Fruit fly (Drosophila melanogaster) whole organism, embryonic: Measurements from ENCODE around the gene Cbl.

ENCODE experiments used
- ATbp ChIP-seq: fragments of 200-800 bp; sonication (Bioruptor generic); optimal IDR thresholded peaks from 2 replicates; lab custom pipeline; 2017; ENCODE audit warnings: missing biosample characterization, mild to moderate bottlenecking, missing genetic modification characterization, missing genetic modification reagents
- CG10147 ChIP-seq: fragments of 200-800 bp; sonication (Bioruptor generic); optimal IDR thresholded peaks from 2 replicates; lab custom pipeline; 2019; ENCODE audit warnings: missing biosample characterization, mild to moderate bottlenecking, missing genetic modification characterization, moderate library complexity
- CG10274 ChIP-seq: fragments of 200-800 bp; sonication (Bioruptor generic); optimal IDR thresholded peaks from 3 replicates; lab custom pipeline; 2017; ENCODE audit warnings: missing biosample characterization, mild to moderate bottlenecking, missing genetic modification characterization
- CG10366 ChIP-seq: fragments of 200-800 bp; sonication (Bioruptor generic); IDR thresholded peaks from 2 replicates; pipeline ENCODE4 v1.3.6; 2022; ENCODE audit warnings: missing biosample characterization, missing genetic modification characterization
- CG11695 ChIP-seq: fragments of 200-800 bp; sonication (Bioruptor generic); IDR thresholded peaks from 3 replicates; pipeline ENCODE4 v1.3.6; 2022; ENCODE audit warnings: missing biosample characterization, missing genetic modification characterization
- CG12391 ChIP-seq: fragments of 200-800 bp; sonication (Bioruptor generic); optimal IDR thresholded peaks from 3 replicates; lab custom pipeline; 2018; ENCODE audit warnings: missing biosample characterization, mild to moderate bottlenecking, missing genetic modification characterization, moderate library complexity
- CG14710 ChIP-seq: fragments of 200-800 bp; sonication (Bioruptor generic); optimal IDR thresholded peaks from 3 replicates; lab custom pipeline; 2019; ENCODE audit warnings: missing biosample characterization, mild to moderate bottlenecking, missing genetic modification characterization, moderate library complexity
- CG14965 ChIP-seq: fragments of 200-800 bp; sonication (Bioruptor generic); optimal IDR thresholded peaks from 2 replicates; lab custom pipeline; 2016; ENCODE audit warnings: missing biosample characterization, missing genetic modification characterization, borderline replicate concordance
- CG15601 ChIP-seq: fragments of 200-800 bp; sonication (Bioruptor generic); optimal IDR thresholded peaks from 3 replicates; lab custom pipeline; 2019; ENCODE audit warnings: missing biosample characterization, mild to moderate bottlenecking, missing genetic modification characterization, moderate library complexity
- CG17361 ChIP-seq: fragments of 200-800 bp; sonication (Bioruptor generic); IDR thresholded peaks from 3 replicates; pipeline ENCODE4 v1.3.6; 2022; ENCODE audit warnings: missing biosample characterization, missing genetic modification characterization
- CG17612 ChIP-seq: fragments of 200-800 bp; sonication (Bioruptor generic); IDR thresholded peaks from 2 replicates; pipeline ENCODE4 v1.3.6; 2022; ENCODE audit warnings: missing biosample characterization, missing genetic modification characterization
- CG17802 ChIP-seq: fragments of 200-800 bp; sonication (Bioruptor generic); optimal IDR thresholded peaks from 2 replicates; lab custom pipeline; 2018; ENCODE audit warnings: missing biosample characterization, mild to moderate bottlenecking, missing genetic modification characterization, moderate library complexity
- CG18262 ChIP-seq: fragments of 200-800 bp; optimal IDR thresholded peaks from 3 replicates; lab custom pipeline; 2019; ENCODE audit warnings: missing biosample characterization, mild to moderate bottlenecking, missing genetic modification characterization, moderate library complexity
- CG32767 ChIP-seq: fragments of 200-800 bp; sonication (Bioruptor generic); IDR thresholded peaks from 2 replicates; pipeline ENCODE4 v1.3.6; 2022; ENCODE audit warnings: missing biosample characterization, missing genetic modification characterization
- CG4424 ChIP-seq: fragments of 200-800 bp; sonication (Bioruptor generic); optimal IDR thresholded peaks from 3 replicates; lab custom pipeline; 2016; ENCODE audit warnings: missing biosample characterization, missing genetic modification characterization
- CG6689 ChIP-seq: fragments of 200-800 bp; sonication (Bioruptor generic); IDR thresholded peaks from 2 replicates; pipeline ENCODE4 v1.3.6; 2022; ENCODE audit warnings: missing biosample characterization, missing genetic modification characterization
- CG8388 ChIP-seq: fragments of 200-800 bp; sonication (Bioruptor generic); optimal IDR thresholded peaks from 2 replicates; lab custom pipeline; 2019; ENCODE audit warnings: missing biosample characterization, mild to moderate bottlenecking, missing genetic modification characterization, moderate library complexity
- CG9215 ChIP-seq: fragments of 200-800 bp; sonication (Bioruptor generic); IDR thresholded peaks from 2 replicates; pipeline ENCODE4 v1.3.6; 2022; ENCODE audit warnings: missing biosample characterization, missing genetic modification characterization
- CG9437 ChIP-seq: fragments of 200-800 bp; sonication (Bioruptor generic); optimal IDR thresholded peaks from 2 replicates; lab custom pipeline; 2018; ENCODE audit warnings: missing biosample characterization, mild to moderate bottlenecking, missing genetic modification characterization
- Dbx ChIP-seq: fragments of 200-800 bp; sonication (Bioruptor generic); IDR thresholded peaks from 3 replicates; pipeline ENCODE4 v1.3.6; 2022; ENCODE audit warnings: missing biosample characterization, missing genetic modification characterization
- Dip2 ChIP-seq: fragments of 200-800 bp; sonication (Bioruptor generic); IDR thresholded peaks from 2 replicates; pipeline ENCODE4 v1.3.6; 2022; ENCODE audit warnings: missing biosample characterization, missing genetic modification characterization
- E2f1 ChIP-seq: fragments of 200-800 bp; sonication (Bioruptor generic); IDR thresholded peaks from 2 replicates; pipeline ENCODE4 v1.3.6; 2022; ENCODE audit warnings: missing biosample characterization, missing genetic modification characterization
- Eip74EF ChIP-seq, 2 experiments: fragments of 200-800 bp in 1 of 2; fragments of >200 bp in 1 of 2; sonication (Bioruptor generic) in 1 of 2; optimal IDR thresholded peaks; 2 replicates each; lab custom pipeline; 2017 to 2019; ENCODE audit warnings: missing biosample characterization in 2 of 2, missing genetic modification characterization in 2 of 2, mild to moderate bottlenecking in 1 of 2, moderate library complexity in 1 of 2
- Fer2 ChIP-seq: fragments of 200-800 bp; sonication (Bioruptor generic); optimal IDR thresholded peaks from 2 replicates; lab custom pipeline; 2018; ENCODE audit warnings: missing biosample characterization, mild to moderate bottlenecking, missing genetic modification characterization, moderate library complexity
- Gug ChIP-seq: fragments of 200-800 bp; sonication (Bioruptor generic); IDR thresholded peaks from 4 replicates; pipeline ENCODE4 v1.3.6; 2022; ENCODE audit warnings: missing biosample characterization, missing genetic modification characterization
- MTF-1 ChIP-seq: fragments of 200-800 bp; sonication (Bioruptor generic); optimal IDR thresholded peaks from 2 replicates; lab custom pipeline; 2018; ENCODE audit warnings: missing biosample characterization, mild to moderate bottlenecking, missing genetic modification characterization, borderline replicate concordance
- Mes4 ChIP-seq: fragments of 200-800 bp; sonication (Bioruptor generic); optimal IDR thresholded peaks from 2 replicates; lab custom pipeline; 2016; ENCODE audit warnings: missing biosample characterization, missing genetic modification characterization
- Oli ChIP-seq: fragments of 200-800 bp; sonication (Bioruptor generic); optimal IDR thresholded peaks from 2 replicates; lab custom pipeline; 2018; ENCODE audit warnings: missing biosample characterization, mild to moderate bottlenecking, missing genetic modification characterization, moderate library complexity
- Pdp1 ChIP-seq, 2 experiments: fragments of 200-800 bp; sonication (Bioruptor generic); optimal IDR thresholded peaks; 3 replicates each; lab custom pipeline; 2016; ENCODE audit warnings: missing biosample characterization in 2 of 2, missing genetic modification characterization in 2 of 2, mild to moderate bottlenecking in 1 of 2, moderate library complexity in 1 of 2
- Side ChIP-seq: fragments of 200-800 bp; sonication (Bioruptor generic); optimal IDR thresholded peaks from 2 replicates; lab custom pipeline; 2016; ENCODE audit warnings: missing biosample characterization, missing genetic modification characterization
- Stat92E ChIP-seq, 3 experiments: fragments of >200 bp in 2 of 3; fragments of 200-800 bp in 1 of 3; sonication (Bioruptor generic) in 1 of 3; optimal IDR thresholded peaks; 2 replicates each; lab custom pipeline; 2017 to 2019; ENCODE audit warnings: missing biosample characterization in 3 of 3, missing genetic modification characterization in 3 of 3, mild to moderate bottlenecking in 1 of 3, moderate library complexity in 1 of 3
- bsh ChIP-seq, 2 experiments: fragments of 200-800 bp; sonication (Bioruptor generic); optimal IDR thresholded peaks; 2 replicates each; lab custom pipeline; 2017 to 2018; ENCODE audit warnings: mild to moderate bottlenecking in 2 of 2, missing biosample characterization in 2 of 2, missing genetic modification characterization in 2 of 2, moderate library complexity in 1 of 2
- chinmo ChIP-seq: fragments of 200-800 bp; sonication (Bioruptor generic); IDR thresholded peaks from 4 replicates; pipeline ENCODE4 v1.3.6; 2022; ENCODE audit warnings: missing biosample characterization, missing genetic modification characterization; ENCODE audit not compliant: partially characterized antibody
- chm ChIP-seq: fragments of 200-800 bp; sonication (Bioruptor generic); IDR thresholded peaks from 2 replicates; pipeline ENCODE4 v1.3.6; 2022; ENCODE audit warnings: missing biosample characterization, missing genetic modification characterization
- dimm ChIP-seq: fragments of 200-800 bp; sonication (Bioruptor generic); IDR thresholded peaks from 2 replicates; pipeline ENCODE4 v1.3.6; 2022; ENCODE audit warnings: missing biosample characterization, missing genetic modification characterization
- dmrt11E ChIP-seq: fragments of 200-800 bp; sonication (Bioruptor generic); optimal IDR thresholded peaks from 3 replicates; lab custom pipeline; 2018; ENCODE audit warnings: missing biosample characterization, mild to moderate bottlenecking, missing genetic modification characterization, moderate library complexity
- dysf ChIP-seq: fragments of 200-800 bp; sonication (Bioruptor generic); IDR thresholded peaks from 3 replicates; pipeline ENCODE4 v1.3.6; 2022; ENCODE audit warnings: missing biosample characterization, missing genetic modification characterization
- fd96Cb ChIP-seq: fragments of 200-800 bp; sonication (Bioruptor generic); optimal IDR thresholded peaks from 2 replicates; lab custom pipeline; 2018; ENCODE audit warnings: missing biosample characterization, mild to moderate bottlenecking, missing genetic modification characterization, moderate library complexity
- h ChIP-seq: fragments of >200 bp; optimal IDR thresholded peaks from 2 replicates; lab custom pipeline; 2017
- jumu ChIP-seq: fragments of 200-800 bp; sonication (Bioruptor generic); optimal IDR thresholded peaks from 3 replicates; lab custom pipeline; 2016; ENCODE audit warnings: missing biosample characterization, missing genetic modification characterization
- lola ChIP-seq, 3 experiments: fragments of >200 bp in 2 of 3; fragments of 200-800 bp in 1 of 3; sonication (Bioruptor generic) in 1 of 3; optimal IDR thresholded peaks; 2 replicates each; lab custom pipeline; 2017 to 2019; ENCODE audit warnings: missing biosample characterization in 3 of 3, missing genetic modification characterization in 3 of 3, mild to moderate bottlenecking in 1 of 3, moderate library complexity in 1 of 3
- nmo ChIP-seq: fragments of 200-800 bp; sonication (Bioruptor generic); optimal IDR thresholded peaks from 2 replicates; lab custom pipeline; 2018; ENCODE audit warnings: missing biosample characterization, mild to moderate bottlenecking, missing genetic modification characterization, moderate library complexity
- pfk ChIP-seq: fragments of 200-800 bp; sonication (Bioruptor generic); optimal IDR thresholded peaks from 2 replicates; lab custom pipeline; 2018; ENCODE audit warnings: missing biosample characterization, mild to moderate bottlenecking, missing genetic modification characterization, moderate library complexity
- phol ChIP-seq: fragments of 200-800 bp; sonication (Bioruptor generic); optimal IDR thresholded peaks from 3 replicates; lab custom pipeline; 2018; ENCODE audit warnings: missing biosample characterization, mild to moderate bottlenecking, missing genetic modification characterization, moderate library complexity
- pros ChIP-seq: fragments of 200-800 bp; sonication (Bioruptor generic); optimal IDR thresholded peaks from 3 replicates; lab custom pipeline; 2019; ENCODE audit warnings: missing biosample characterization, mild to moderate bottlenecking, missing genetic modification characterization, moderate library complexity
- run ChIP-seq: fragments of 200-800 bp; sonication (Bioruptor generic); optimal IDR thresholded peaks from 3 replicates; lab custom pipeline; 2018; ENCODE audit warnings: missing biosample characterization, mild to moderate bottlenecking, missing genetic modification characterization
- sens ChIP-seq: fragments of 200-800 bp; sonication (Bioruptor generic); peaks from one replicate; lab custom pipeline; 2016; ENCODE audit warnings: missing biosample characterization, missing genetic modification characterization
- tll ChIP-seq, 2 experiments: fragments of 200-800 bp in 1 of 2; fragments of >200 bp in 1 of 2; sonication (Bioruptor generic) in 1 of 2; optimal IDR thresholded peaks; 2 replicates each; lab custom pipeline; 2017 to 2019; ENCODE audit warnings: missing biosample characterization in 2 of 2, missing genetic modification characterization in 2 of 2, mild to moderate bottlenecking in 1 of 2, moderate library complexity in 1 of 2
- vvl ChIP-seq: fragments of 200-800 bp; sonication (Bioruptor generic); IDR thresholded peaks from 2 replicates; pipeline ENCODE4 v1.3.6; 2022; ENCODE audit warnings: missing biosample characterization, missing genetic modification characterization
- zf30C ChIP-seq: fragments of 200-800 bp; sonication (Bioruptor generic); optimal IDR thresholded peaks from 3 replicates; lab custom pipeline; 2018; ENCODE audit warnings: missing biosample characterization, mild to moderate bottlenecking, missing genetic modification characterization

The Cbl gene

DNA sequence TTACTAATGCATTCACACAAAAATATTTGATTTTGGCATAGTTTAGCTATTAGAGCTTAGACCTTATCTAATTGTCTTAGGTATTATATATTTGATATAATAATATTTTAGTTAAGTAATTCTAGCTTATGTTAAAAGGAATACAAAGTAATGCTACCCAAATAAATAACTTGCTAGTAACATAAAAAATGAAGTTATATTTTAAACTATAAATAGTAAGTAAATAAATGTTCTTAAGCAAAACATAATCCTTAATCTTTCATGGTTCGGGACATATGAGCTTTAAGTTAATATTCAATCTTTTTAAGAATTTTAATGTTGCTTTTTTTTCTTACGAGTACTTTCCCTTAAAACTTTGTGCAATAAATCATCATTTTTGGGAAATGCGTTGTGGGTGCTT is 1.6 kb upstream of the Cbl start (continued):
- TF ChIP-seq E2f1 (GFP tag; lab: Robert Waterston, UW): no peak
- TF ChIP-seq fd96Cb (tag; lab: Kevin White, UChicago): peak; percentile 10
- no peak for TF ChIP-seq chinmo (GFP tag; lab: Robert Waterston, UW)
- peak; percentile 47 for TF ChIP-seq nmo (GFP tag; lab: Kevin White, UChicago)
- TF ChIP-seq phol (tag; lab: Kevin White, UChicago): peak; percentile 49
- peak; percentile 14 for TF ChIP-seq ATbp (GFP tag; lab: Kevin White, UChicago)
- TF ChIP-seq bsh (GFP tag; optimal IDR thresholded peaks at IDR 0.05; lab: Kevin White, UChicago): peak in 1 of 2 experiments; percentile 12
- no peak for TF ChIP-seq Gug
- TF ChIP-seq Oli: peak; percentile 19
- TF ChIP-seq run (tag; lab: Kevin White, UChicago): no peak
- TF ChIP-seq CG17802 (tag; lab: Kevin White, UChicago): no peak
- no peak for TF ChIP-seq Side (GFP tag; lab: Kevin White, UChicago)
- TF ChIP-seq CG14710: peak; percentile 33
- TF ChIP-seq Dip2: no peak
- no peak for TF ChIP-seq chm (GFP tag; lab: Robert Waterston, UW)
- no peak for TF ChIP-seq jumu (GFP tag; lab: Kevin White, UChicago)
- 0 out of 2 replicates have a peak, but pooled peaks have one; percentile 24 for TF ChIP-seq CG6689
- TF ChIP-seq CG10366 (GFP tag; lab: Robert Waterston, UW): no peak
- TF ChIP-seq Eip74EF (GFP tag; optimal IDR thresholded peaks at IDR 0.05; lab: Kevin White, UChicago): peak in 1 of 2 experiments; percentile 32
- TF ChIP-seq CG9437 (GFP tag; lab: Kevin White, UChicago): peak; percentile 51
- no peak for TF ChIP-seq vvl (GFP tag; lab: Robert Waterston, UW)
- TF ChIP-seq CG4424 (GFP tag; lab: Kevin White, UChicago): no peak
- TF ChIP-seq CG10274 (GFP tag; lab: Kevin White, UChicago): no peak
- TF ChIP-seq CG14965 (GFP tag; lab: Kevin White, UChicago): no peak
- no peak for TF ChIP-seq CG10147 (GFP tag; lab: Kevin White, UChicago)
- TF ChIP-seq CG15601 (tag; lab: Kevin White, UChicago): no peak
- no peak for TF ChIP-seq h (lab: Kevin White, UChicago)
- no peak for TF ChIP-seq CG17612 (GFP tag; lab: Robert Waterston, UW)
- peak in 1 of 3 experiments; percentile 38 for TF ChIP-seq lola (GFP tag; optimal IDR thresholded peaks at IDR 0.05; lab: Kevin White, UChicago)
- peak; percentile 63 for TF ChIP-seq sens (GFP tag; lab: Kevin White, UChicago)
- no peak for TF ChIP-seq zf30C
- peak; percentile 9 for TF ChIP-seq dmrt11E
- no peak for TF ChIP-seq dysf
- no peak for TF ChIP-seq Dbx (GFP tag; lab: Robert Waterston, UW)
- no peak for TF ChIP-seq CG9215
- TF ChIP-seq Pdp1 (GFP tag; optimal IDR thresholded peaks at IDR 0.05; lab: Kevin White, UChicago): no peak
- peak; percentile 35 for TF ChIP-seq CG12391 (tag; lab: Kevin White, UChicago)
- TF ChIP-seq pfk (GFP tag; lab: Kevin White, UChicago): no peak
- no peak for TF ChIP-seq dimm (GFP tag; lab: Robert Waterston, UW)
- TF ChIP-seq MTF-1 (GFP tag; lab: Kevin White, UChicago): no peak
- no peak for TF ChIP-seq Stat92E (GFP tag; optimal IDR thresholded peaks at IDR 0.05; lab: Kevin White, UChicago)
- TF ChIP-seq CG32767: no peak
- TF ChIP-seq CG17361 (GFP tag; lab: Robert Waterston, UW): peak; percentile 73; the same call in 2 of the 3 replicates
- no peak for TF ChIP-seq Fer2 (tag; lab: Kevin White, UChicago)
- no peak for TF ChIP-seq tll (GFP tag; optimal IDR thresholded peaks at IDR 0.05; lab: Kevin White, UChicago)
- no peak for TF ChIP-seq Mes4
- TF ChIP-seq pros: no peak
- peak; percentile 6 for TF ChIP-seq CG8388 (GFP tag; lab: Kevin White, UChicago)
- TF ChIP-seq CG18262 (tag; lab: Kevin White, UChicago): peak; percentile 70
- no peak for TF ChIP-seq CG11695 (GFP tag; lab: Robert Waterston, UW)
